Worm (Caenorhabditis elegans) whole organism, L2 larva: ENCODE results near the gene toe-2.

Experiments
- F13H6.1 ChIP-seq: sonication (generic microtip); optimal IDR thresholded peaks from 2 replicates; lab custom pipeline; 2016; ENCODE audit warnings: missing genetic modification characterization, missing compliant biosample characterization
- ama-1 ChIP-seq: fragments of 150-350 bp; optimal IDR thresholded peaks from 2 replicates; lab custom pipeline; 2018; ENCODE audit warnings: inconsistent platforms
- egl-27 ChIP-seq: sonication (generic microtip); optimal IDR thresholded peaks from 3 replicates; lab custom pipeline; 2017; ENCODE audit warnings: missing biosample characterization, missing genetic modification reagents, missing genetic modification characterization
- fos-1 ChIP-seq: fragments of 150-350 bp; optimal IDR thresholded peaks from 2 replicates; lab custom pipeline; 2014; ENCODE audit warnings: missing biosample characterization, missing genetic modification characterization
- mdl-1 ChIP-seq, 2 experiments: fragments of 150-350 bp in 1 of 2; sonication (generic microtip) in 1 of 2; optimal IDR thresholded peaks; 2 replicates each; lab custom pipeline; 2017; ENCODE audit warnings: missing biosample characterization in 2 of 2, missing genetic modification characterization in 2 of 2
- nhr-10 ChIP-seq: sonication (generic microtip); optimal IDR thresholded peaks from 2 replicates; lab custom pipeline; 2017; ENCODE audit warnings: missing biosample characterization, missing genetic modification characterization
- nhr-12 ChIP-seq: fragments of 150-350 bp; optimal IDR thresholded peaks from 2 replicates; lab custom pipeline; 2014; ENCODE audit warnings: missing biosample characterization, missing genetic modification characterization
- skn-1 ChIP-seq: sonication (generic microtip); optimal IDR thresholded peaks from 2 replicates; lab custom pipeline; 2017; ENCODE audit warnings: missing biosample characterization, missing genetic modification characterization
- zag-1 ChIP-seq: fragments of 150-350 bp; optimal IDR thresholded peaks from 2 replicates; lab custom pipeline; 2014; ENCODE audit warnings: missing biosample characterization, missing genetic modification characterization

- TF ChIP-seq nhr-12 (tag; lab: Kevin White, UChicago) (no peak), ama-1 (no peak), egl-27 (tag; lab: Kevin White, UChicago) (no peak), nhr-10 (no peak), F13H6.1 (no peak), fos-1 (tag; lab: Kevin White, UChicago) (no peak), skn-1 (tag; lab: Kevin White, UChicago) (no peak), mdl-1 (tag; optimal IDR thresholded peaks at IDR 0.05; lab: Kevin White, UChicago) (no peak), zag-1 (tag; lab: Kevin White, UChicago) (no peak)
Observed at ce11 chrII:6500161-6500560, 21.0 kb downstream of the toe-2 start, which contains the start of gene R05G9.5.
